Comparison of ENCODE assay signal across 1 fruit fly cellular context in genomic region chr2L:2165864-2166263, dm6.
A peak's percentile ranks its signal among the peaks of the same experiment; 100 is the strongest.
TF ChIP-seq lines count a peak whose summit lies in the region.

No protein-coding gene starts in this region.

TF ChIP-seq in whole organism, embryonic, 481 proteins besides CTCF, POLR2A, EP300 and RAD21 (continued from another document):
- no peak for TF ChIP-seq grn (GFP tag; optimal IDR thresholded peaks at IDR 0.05; lab: Kevin White, UChicago)
- TF ChIP-seq CG17912 (GFP tag; optimal IDR thresholded peaks at IDR 0.05; lab: Kevin White, UChicago), result no peak
- TF ChIP-seq bcd (GFP tag; optimal IDR thresholded peaks at IDR 0.05; lab: Kevin White, UChicago), result peak; percentile 27
- no peak for TF ChIP-seq Dfd (GFP tag; optimal IDR thresholded peaks at IDR 0.05; lab: Kevin White, UChicago)
- no peak for TF ChIP-seq CG13296 (GFP tag; optimal IDR thresholded peaks at IDR 0.05; lab: Kevin White, UChicago)
- TF ChIP-seq hbn (GFP tag; IDR thresholded peaks at IDR 0.05; lab: Robert Waterston, UW; ENCODE audit: partially characterized antibody), result no peak
- TF ChIP-seq hth (optimal IDR thresholded peaks at IDR 0.05; lab: Kevin White, UChicago), result no peak
- no peak for TF ChIP-seq shn (GFP tag; optimal IDR thresholded peaks at IDR 0.05; lab: Kevin White, UChicago)
- peak; percentile 95 for TF ChIP-seq sd (tag; optimal IDR thresholded peaks at IDR 0.05; lab: Kevin White, UChicago)
- TF ChIP-seq CG9437 (GFP tag; optimal IDR thresholded peaks at IDR 0.05; lab: Kevin White, UChicago), result no peak
- no peak for TF ChIP-seq CG14014 (GFP tag; IDR thresholded peaks at IDR 0.05; lab: Robert Waterston, UW)
- TF ChIP-seq CG18599 (GFP tag; optimal IDR thresholded peaks at IDR 0.05; lab: Kevin White, UChicago), result peak; percentile 43
- no peak for TF ChIP-seq luna (GFP tag; optimal IDR thresholded peaks at IDR 0.05; lab: Kevin White, UChicago)
- TF ChIP-seq cato (GFP tag; optimal IDR thresholded peaks at IDR 0.05; lab: Kevin White, UChicago; ENCODE audit: borderline replicate concordance), result no peak
- no peak for TF ChIP-seq hkb (optimal IDR thresholded peaks at IDR 0.05; lab: Kevin White, UChicago)
- no peak for TF ChIP-seq hkb (GFP tag; IDR thresholded peaks at IDR 0.05; lab: Robert Waterston, UW)
- TF ChIP-seq ttk (GFP tag; IDR thresholded peaks at IDR 0.05; lab: Robert Waterston, UW), result no peak
- no peak for TF ChIP-seq wor (GFP tag; IDR thresholded peaks at IDR 0.05; lab: Robert Waterston, UW)
- peak; percentile 79 for TF ChIP-seq mirr (GFP tag; optimal IDR thresholded peaks at IDR 0.05; lab: Kevin White, UChicago)
- no peak for TF ChIP-seq CG17612 (GFP tag; IDR thresholded peaks at IDR 0.05; lab: Robert Waterston, UW)
- no peak for TF ChIP-seq ci (GFP tag; IDR thresholded peaks at IDR 0.05; lab: Robert Waterston, UW)
- TF ChIP-seq CG11247 (GFP tag; IDR thresholded peaks at IDR 0.05; lab: Robert Waterston, UW), result no peak
- no peak for TF ChIP-seq CG1602 (GFP tag; optimal IDR thresholded peaks at IDR 0.05; lab: Kevin White, UChicago)
- TF ChIP-seq cwo (GFP tag; optimal IDR thresholded peaks at IDR 0.05; lab: Kevin White, UChicago), result peak; percentile 89
- no peak for TF ChIP-seq Poxn (GFP tag; IDR thresholded peaks at IDR 0.05; lab: Robert Waterston, UW)
- peak; percentile 30; the same call in 1 of the 2 replicates for TF ChIP-seq CG32532 (GFP tag; IDR thresholded peaks at IDR 0.05; lab: Robert Waterston, UW)
- TF ChIP-seq CG7987 (GFP tag; optimal IDR thresholded peaks at IDR 0.05; lab: Kevin White, UChicago), result peak; percentile 39
- TF ChIP-seq ab (GFP tag; optimal IDR thresholded peaks at IDR 0.05; lab: Kevin White, UChicago), result no peak
- no peak for TF ChIP-seq CG1647 (GFP tag; optimal IDR thresholded peaks at IDR 0.05; lab: Kevin White, UChicago)
- TF ChIP-seq CG4707 (GFP tag; optimal IDR thresholded peaks at IDR 0.05; lab: Kevin White, UChicago), result no peak
- TF ChIP-seq Hmx (GFP tag; optimal IDR thresholded peaks at IDR 0.05; lab: Kevin White, UChicago), result no peak
- no peak for TF ChIP-seq CG34422 (GFP tag; IDR thresholded peaks at IDR 0.05; lab: Robert Waterston, UW)
- no peak for TF ChIP-seq dan (GFP tag; IDR thresholded peaks at IDR 0.05; lab: Robert Waterston, UW)
- TF ChIP-seq onecut (GFP tag; IDR thresholded peaks at IDR 0.05; lab: Robert Waterston, UW), result no peak
- no peak for TF ChIP-seq jing (GFP tag; optimal IDR thresholded peaks at IDR 0.05; lab: Kevin White, UChicago)
- TF ChIP-seq unpg (GFP tag; optimal IDR thresholded peaks at IDR 0.05; lab: Kevin White, UChicago), result no peak
- TF ChIP-seq gcm2 (GFP tag; optimal IDR thresholded peaks at IDR 0.05; lab: Kevin White, UChicago), result no peak
- no peak for TF ChIP-seq CG12744 (GFP tag; optimal IDR thresholded peaks at IDR 0.05; lab: Kevin White, UChicago)
- TF ChIP-seq vfl (GFP tag; optimal IDR thresholded peaks at IDR 0.05; lab: Kevin White, UChicago), result no peak
- no peak for TF ChIP-seq CG14710 (tag; optimal IDR thresholded peaks at IDR 0.05; lab: Kevin White, UChicago)
- no peak for TF ChIP-seq unc-4 (GFP tag; IDR thresholded peaks at IDR 0.05; lab: Robert Waterston, UW; ENCODE audit: partially characterized antibody)
- no peak for TF ChIP-seq Mrtf (GFP tag; IDR thresholded peaks at IDR 0.05; lab: Robert Waterston, UW)
- peak; percentile 56 for TF ChIP-seq sug (tag; optimal IDR thresholded peaks at IDR 0.05; lab: Kevin White, UChicago)
- no peak for TF ChIP-seq corto (GFP tag; optimal IDR thresholded peaks at IDR 0.05; lab: Kevin White, UChicago)
- TF ChIP-seq lilli (GFP tag; optimal IDR thresholded peaks at IDR 0.05; lab: Kevin White, UChicago), result peak; percentile 27
- no peak for TF ChIP-seq Bdp1 (GFP tag; optimal IDR thresholded peaks at IDR 0.05; lab: Kevin White, UChicago)
- TF ChIP-seq mld (GFP tag; IDR thresholded peaks at IDR 0.05; lab: Robert Waterston, UW; ENCODE audit: partially characterized antibody), result no peak
- TF ChIP-seq NfI (GFP tag; optimal IDR thresholded peaks at IDR 0.05; lab: Kevin White, UChicago), result no peak
- no peak for TF ChIP-seq Doc2 (GFP tag; IDR thresholded peaks at IDR 0.05; lab: Robert Waterston, UW)
- TF ChIP-seq disco-r (GFP tag; optimal IDR thresholded peaks at IDR 0.05; lab: Kevin White, UChicago), result no peak
- no peak for TF ChIP-seq sim (GFP tag; IDR thresholded peaks at IDR 0.05; lab: Robert Waterston, UW)
- TF ChIP-seq Trl (optimal IDR thresholded peaks at IDR 0.05; lab: Kevin White, UChicago), result peak in 1 of 2 experiments; percentile 15
- no peak for TF ChIP-seq Trl (GFP tag; optimal IDR thresholded peaks at IDR 0.05; lab: Kevin White, UChicago)
- no peak for TF ChIP-seq so (GFP tag; IDR thresholded peaks at IDR 0.05; lab: Robert Waterston, UW)
- no peak for TF ChIP-seq Hr78 (GFP tag; optimal IDR thresholded peaks at IDR 0.05; lab: Kevin White, UChicago)
- TF ChIP-seq PHDP (tag; optimal IDR thresholded peaks at IDR 0.05; lab: Kevin White, UChicago), result no peak
- no peak for TF ChIP-seq CG30403 (GFP tag; optimal IDR thresholded peaks at IDR 0.05; lab: Kevin White, UChicago)
- peak; percentile 29; the same call in 1 of the 2 replicates for TF ChIP-seq Rfx (GFP tag; IDR thresholded peaks at IDR 0.05; lab: Robert Waterston, UW)
- no peak for TF ChIP-seq bbx (GFP tag; IDR thresholded peaks at IDR 0.05; lab: Robert Waterston, UW; ENCODE audit: partially characterized antibody)
- no peak for TF ChIP-seq Max (GFP tag; optimal IDR thresholded peaks at IDR 0.05; lab: Kevin White, UChicago)
- TF ChIP-seq tup (GFP tag; optimal IDR thresholded peaks at IDR 0.05; lab: Kevin White, UChicago), result no peak
- TF ChIP-seq CG13123 (GFP tag; optimal IDR thresholded peaks at IDR 0.05; lab: Kevin White, UChicago), result no peak
- TF ChIP-seq CG3995 (GFP tag; optimal IDR thresholded peaks at IDR 0.05; lab: Kevin White, UChicago), result no peak
- TF ChIP-seq en (GFP tag; optimal IDR thresholded peaks at IDR 0.05; lab: Kevin White, UChicago), result no peak
- TF ChIP-seq slp2 (GFP tag; optimal IDR thresholded peaks at IDR 0.05; lab: Kevin White, UChicago), result no peak
- TF ChIP-seq Lhr (GFP tag; optimal IDR thresholded peaks at IDR 0.05; lab: Kevin White, UChicago), result no peak
- TF ChIP-seq Stat92E (GFP tag; optimal IDR thresholded peaks at IDR 0.05; lab: Kevin White, UChicago), result no peak
- no peak for TF ChIP-seq Dbx (GFP tag; IDR thresholded peaks at IDR 0.05; lab: Robert Waterston, UW)
- TF ChIP-seq CG7928 (GFP tag; optimal IDR thresholded peaks at IDR 0.05; lab: Kevin White, UChicago), result no peak
- no peak for TF ChIP-seq CG15011 (GFP tag; optimal IDR thresholded peaks at IDR 0.05; lab: Kevin White, UChicago)
- no peak for TF ChIP-seq CG12219 (GFP tag; optimal IDR thresholded peaks at IDR 0.05; lab: Kevin White, UChicago)
- no peak for TF ChIP-seq dmrt11E (tag; optimal IDR thresholded peaks at IDR 0.05; lab: Kevin White, UChicago)
- no peak for TF ChIP-seq chn (GFP tag; optimal IDR thresholded peaks at IDR 0.05; lab: Kevin White, UChicago)
- no peak for TF ChIP-seq Dad (GFP tag; optimal IDR thresholded peaks at IDR 0.05; lab: Kevin White, UChicago)
- TF ChIP-seq MTF-1 (GFP tag; optimal IDR thresholded peaks at IDR 0.05; lab: Kevin White, UChicago; ENCODE audit: borderline replicate concordance), result no peak
- TF ChIP-seq nerfin-1 (tag; optimal IDR thresholded peaks at IDR 0.05; lab: Kevin White, UChicago), result no peak
- peak; percentile 35; the same call in 1 of the 3 replicates for TF ChIP-seq hb (GFP tag; IDR thresholded peaks at IDR 0.05; lab: Robert Waterston, UW; ENCODE audit: partially characterized antibody)
- peak; percentile 61 for TF ChIP-seq oc (tag; optimal IDR thresholded peaks at IDR 0.05; lab: Kevin White, UChicago)
- no peak for TF ChIP-seq zfh1 (GFP tag; IDR thresholded peaks at IDR 0.05; lab: Robert Waterston, UW)
- TF ChIP-seq caup (GFP tag; optimal IDR thresholded peaks at IDR 0.05; lab: Kevin White, UChicago; ENCODE audit: severe bottlenecking), result peak; percentile 15
- TF ChIP-seq CG34224 (GFP tag; IDR thresholded peaks at IDR 0.05; lab: Robert Waterston, UW; ENCODE audit: partially characterized antibody), result no peak
- no peak for TF ChIP-seq CG4328 (GFP tag; optimal IDR thresholded peaks at IDR 0.05; lab: Kevin White, UChicago)
- peak; percentile 21 for TF ChIP-seq CG15514 (GFP tag; optimal IDR thresholded peaks at IDR 0.05; lab: Kevin White, UChicago)
- no peak for TF ChIP-seq Oaz (GFP tag; IDR thresholded peaks at IDR 0.05; lab: Robert Waterston, UW)
- peak; percentile 34 for TF ChIP-seq gro (GFP tag; optimal IDR thresholded peaks at IDR 0.05; lab: Kevin White, UChicago)
- no peak for TF ChIP-seq Sin3A (optimal IDR thresholded peaks at IDR 0.05; lab: Kevin White, UChicago)
- TF ChIP-seq CG17802 (tag; optimal IDR thresholded peaks at IDR 0.05; lab: Kevin White, UChicago), result no peak
- TF ChIP-seq lab (GFP tag; optimal IDR thresholded peaks at IDR 0.05; lab: Kevin White, UChicago), result peak; percentile 38
- peak; percentile 1 for TF ChIP-seq CG8924 (tag; optimal IDR thresholded peaks at IDR 0.05; lab: Kevin White, UChicago)
- TF ChIP-seq Med (GFP tag; lab: Kevin White, UChicago), result peak; percentile 87
- no peak for TF ChIP-seq CG15696 (tag; optimal IDR thresholded peaks at IDR 0.05; lab: Kevin White, UChicago)
- TF ChIP-seq eyg (GFP tag; optimal IDR thresholded peaks at IDR 0.05; lab: Kevin White, UChicago), result no peak
- TF ChIP-seq trem (tag; optimal IDR thresholded peaks at IDR 0.05; lab: Kevin White, UChicago), result no peak
- no peak for TF ChIP-seq ap (GFP tag; IDR thresholded peaks at IDR 0.05; lab: Robert Waterston, UW)
- TF ChIP-seq vnd (GFP tag; IDR thresholded peaks at IDR 0.05; lab: Robert Waterston, UW; ENCODE audit: partially characterized antibody), result no peak
- no peak for TF ChIP-seq YL-1 (GFP tag; optimal IDR thresholded peaks at IDR 0.05; lab: Kevin White, UChicago)
- no peak for TF ChIP-seq Lim3 (GFP tag; IDR thresholded peaks at IDR 0.05; lab: Robert Waterston, UW)
- no peak for TF ChIP-seq sna (GFP tag; IDR thresholded peaks at IDR 0.05; lab: Robert Waterston, UW; ENCODE audit: partially characterized antibody)
- 0 out of 2 replicates have a peak, but pooled peaks have one; percentile 13 for TF ChIP-seq Xrp1 (GFP tag; IDR thresholded peaks at IDR 0.05; lab: Robert Waterston, UW)
- no peak for TF ChIP-seq CG8944 (GFP tag; optimal IDR thresholded peaks at IDR 0.05; lab: Kevin White, UChicago)
- TF ChIP-seq Xbp1 (GFP tag; optimal IDR thresholded peaks at IDR 0.05; lab: Kevin White, UChicago), result no peak
- TF ChIP-seq CG11093 (GFP tag; IDR thresholded peaks at IDR 0.05; lab: Robert Waterston, UW), result no peak
- no peak for TF ChIP-seq CG18476 (GFP tag; optimal IDR thresholded peaks at IDR 0.05; lab: Kevin White, UChicago)
- no peak for TF ChIP-seq Gug (GFP tag; IDR thresholded peaks at IDR 0.05; lab: Robert Waterston, UW)
- no peak for TF ChIP-seq CG9215 (GFP tag; IDR thresholded peaks at IDR 0.05; lab: Robert Waterston, UW)
- no peak for TF ChIP-seq CG31224 (GFP tag; IDR thresholded peaks at IDR 0.05; lab: Robert Waterston, UW)
- TF ChIP-seq stwl (tag; optimal IDR thresholded peaks at IDR 0.05; lab: Kevin White, UChicago), result no peak
- no peak for TF ChIP-seq tx (GFP tag; optimal IDR thresholded peaks at IDR 0.05; lab: Kevin White, UChicago)
- no peak for TF ChIP-seq BtbVII (GFP tag; optimal IDR thresholded peaks at IDR 0.05; lab: Kevin White, UChicago)
- TF ChIP-seq TFAM (GFP tag; optimal IDR thresholded peaks at IDR 0.05; lab: Kevin White, UChicago), result no peak
- TF ChIP-seq chinmo (GFP tag; IDR thresholded peaks at IDR 0.05; lab: Robert Waterston, UW; ENCODE audit: partially characterized antibody), result peak; percentile 96
- no peak for TF ChIP-seq ham (GFP tag; IDR thresholded peaks at IDR 0.05; lab: Robert Waterston, UW)
- TF ChIP-seq CG14050 (GFP tag; IDR thresholded peaks at IDR 0.05; lab: Robert Waterston, UW), result no peak
- TF ChIP-seq CG6765 (GFP tag; optimal IDR thresholded peaks at IDR 0.05; lab: Kevin White, UChicago), result no peak
- no peak for TF ChIP-seq E2f2 (GFP tag; IDR thresholded peaks at IDR 0.05; lab: Robert Waterston, UW)
- TF ChIP-seq CG10274 (GFP tag; optimal IDR thresholded peaks at IDR 0.05; lab: Kevin White, UChicago), result no peak
- TF ChIP-seq Bgb (GFP tag; IDR thresholded peaks at IDR 0.05; lab: Robert Waterston, UW; ENCODE audit: partially characterized antibody), result peak; percentile 21; the same call in 1 of the 2 replicates
- TF ChIP-seq Dek (tag; optimal IDR thresholded peaks at IDR 0.05; lab: Kevin White, UChicago), result no peak
- no peak for TF ChIP-seq fu2 (GFP tag; optimal IDR thresholded peaks at IDR 0.05; lab: Kevin White, UChicago)
- TF ChIP-seq CG10543 (GFP tag; optimal IDR thresholded peaks at IDR 0.05; lab: Kevin White, UChicago), result peak; percentile 83
- no peak for TF ChIP-seq Hand (GFP tag; optimal IDR thresholded peaks at IDR 0.05; lab: Kevin White, UChicago)
- peak; percentile 22 for TF ChIP-seq HHEX (GFP tag; optimal IDR thresholded peaks at IDR 0.05; lab: Kevin White, UChicago)
- no peak for TF ChIP-seq CG6175 (GFP tag; IDR thresholded peaks at IDR 0.05; lab: Robert Waterston, UW)
- peak; percentile 21 for TF ChIP-seq Nf-YC (tag; optimal IDR thresholded peaks at IDR 0.05; lab: Kevin White, UChicago)
